Worm (Caenorhabditis elegans) whole organism, early embryonic: ENCODE data around the gene R05F9.9.
A peak's percentile ranks its signal among the peaks of the same experiment; 100 is the strongest.
"Not testable (repeated sequence)": the region's sequence is repeated elsewhere in the genome, so short reads cannot be mapped to it uniquely, and the experiment has no call there.

Source experiments
- B0310.2 ChIP-seq: sonication (generic microtip); optimal IDR thresholded peaks from 2 replicates; lab custom pipeline; 2016; ENCODE audit warnings: mild to moderate bottlenecking, missing genetic modification characterization, missing compliant biosample characterization
- F13C5.2 ChIP-seq: sonication (generic microtip); optimal IDR thresholded peaks from 2 replicates; lab custom pipeline; 2017; ENCODE audit warnings: mild to moderate bottlenecking, missing genetic modification characterization, inconsistent platforms, missing compliant biosample characterization
- aly-1 ChIP-seq: sonication (generic microtip); optimal IDR thresholded peaks from 2 replicates; lab custom pipeline; 2016; ENCODE audit warnings: missing genetic modification characterization, missing compliant biosample characterization
- ama-1 ChIP-seq: fragments of 150-350 bp; optimal IDR thresholded peaks from 2 replicates; lab custom pipeline; 2014
- ceh-13 ChIP-seq: fragments of 200-800 bp; sonication (Bioruptor generic); optimal IDR thresholded peaks from 2 replicates; lab custom pipeline; 2018; ENCODE audit warnings: mild to moderate bottlenecking, missing genetic modification characterization, missing compliant biosample characterization
- ceh-36 ChIP-seq: sonication (generic microtip); optimal IDR thresholded peaks from 2 replicates; lab custom pipeline; 2016; ENCODE audit warnings: missing genetic modification characterization, inconsistent platforms, missing compliant biosample characterization
- ets-7 ChIP-seq: sonication (generic microtip); optimal IDR thresholded peaks from 2 replicates; lab custom pipeline; 2016; ENCODE audit warnings: missing genotype, missing genetic modification characterization, missing compliant biosample characterization
- flt-1 ChIP-seq: fragments of 200-800 bp; sonication (Bioruptor generic); IDR thresholded peaks from 2 replicates; pipeline ENCODE4 v1.3.6; 2022; ENCODE audit warnings: missing genetic modification characterization, missing compliant biosample characterization
- hmbx-1 ChIP-seq: sonication (generic microtip); optimal IDR thresholded peaks from 2 replicates; lab custom pipeline; 2016; ENCODE audit warnings: mild to moderate bottlenecking, missing genetic modification characterization, missing compliant biosample characterization
- hmg-4 ChIP-seq: fragments of 200-800 bp; sonication (Bioruptor generic); optimal IDR thresholded peaks from 2 replicates; lab custom pipeline; 2018; ENCODE audit warnings: mild to moderate bottlenecking, missing genetic modification characterization, missing compliant biosample characterization
- hnd-1 ChIP-seq: sonication (generic microtip); optimal IDR thresholded peaks from 2 replicates; lab custom pipeline; 2016; ENCODE audit warnings: missing genetic modification characterization, missing compliant biosample characterization
- pes-1 ChIP-seq: fragments of 200-800 bp; sonication (Bioruptor generic); IDR thresholded peaks from 2 replicates; pipeline ENCODE4 v1.3.6; 2022; ENCODE audit warnings: missing genetic modification reagents, missing genetic modification characterization, missing compliant biosample characterization
- scrt-1 ChIP-seq: fragments of 200-800 bp; sonication (Bioruptor generic); IDR thresholded peaks from 2 replicates; pipeline ENCODE4 v1.3.6; 2022; ENCODE audit warnings: missing genetic modification characterization, missing compliant biosample characterization
- sea-1 ChIP-seq: fragments of 200-800 bp; sonication (Bioruptor generic); conservative IDR thresholded peaks from 2 replicates; pipeline ENCODE4 v1.3.6; 2022; ENCODE audit warnings: missing genetic modification characterization, missing compliant biosample characterization
- tbx-11 ChIP-seq: fragments of 200-800 bp; sonication (Bioruptor generic); IDR thresholded peaks from 2 replicates; pipeline ENCODE4 v1.3.6; 2022; ENCODE audit warnings: missing genetic modification characterization, missing compliant biosample characterization
- tbx-37 ChIP-seq: fragments of 200-800 bp; sonication (Bioruptor generic); conservative IDR thresholded peaks from 2 replicates; pipeline ENCODE4 v1.3.6; 2022; ENCODE audit warnings: missing genetic modification reagents, missing genetic modification characterization, missing compliant biosample characterization
- tra-4 ChIP-seq: sonication (generic microtip); optimal IDR thresholded peaks from 2 replicates; lab custom pipeline; 2017; ENCODE audit warnings: missing genetic modification characterization, missing compliant biosample characterization

Gene R05F9.9

ce11 chrII:4915572-4915971 is 13.7 kb upstream of the R05F9.9 start:
- TF ChIP-seq ama-1 (lab: Kevin White, UChicago) (no peak), tbx-11 (GFP tag; lab: Robert Waterston, UW) (no peak), flt-1 (GFP tag; lab: Robert Waterston, UW) (no peak)

ce11 chrII:4914214-4914613 is 12.3 kb upstream of the R05F9.9 start, which contains the start of gene R05F9.11:
TSS of gene R05F9.11 (minus strand) at chrII:4914218.
- TF ChIP-seq tra-4 (no peak), F13C5.2 (tag; lab: Kevin White, UChicago) (no peak), ama-1 (lab: Kevin White, UChicago) (no peak), scrt-1 (GFP tag; lab: Robert Waterston, UW) (no peak), tbx-11 (GFP tag; lab: Robert Waterston, UW) (no peak), pes-1 (GFP tag; lab: Robert Waterston, UW) (no peak), hmg-4 (GFP tag; lab: Kevin White, UChicago) (no peak), tbx-37 (GFP tag; lab: Robert Waterston, UW) (no peak), hmbx-1 (tag; lab: Kevin White, UChicago) (no peak), aly-1 (tag; lab: Kevin White, UChicago) (no peak), ets-7 (no peak), sea-1 (GFP tag; lab: Robert Waterston, UW) (no peak), flt-1 (GFP tag; lab: Robert Waterston, UW) (no peak), ceh-36 (no peak), B0310.2 (tag; lab: Kevin White, UChicago) (no peak), hnd-1 (tag; lab: Kevin White, UChicago) (no peak), ceh-13 (GFP tag; lab: Kevin White, UChicago) (no peak)

ce11 chrII:4908160-4908559 is 6.3 kb upstream of the R05F9.9 start:
- TF ChIP-seq hmbx-1 (tag; lab: Kevin White, UChicago) (no peak), F13C5.2 (tag; lab: Kevin White, UChicago) (no peak), ama-1 (lab: Kevin White, UChicago) (no peak), tbx-37 (GFP tag; lab: Robert Waterston, UW) (no peak), ceh-13 (GFP tag; lab: Kevin White, UChicago) (no peak), flt-1 (GFP tag; lab: Robert Waterston, UW) (no peak)

ce11 chrII:4905883-4906282 is 4.0 kb upstream of the R05F9.9 start:
- TF ChIP-seq tra-4 (no peak), ets-7 (no peak), ceh-13 (GFP tag; lab: Kevin White, UChicago) (no peak), pes-1 (GFP tag; lab: Robert Waterston, UW) (no peak), hnd-1 (tag; lab: Kevin White, UChicago) (no peak), B0310.2 (tag; lab: Kevin White, UChicago) (no peak), tbx-11 (GFP tag; lab: Robert Waterston, UW) (no peak), hmbx-1 (tag; lab: Kevin White, UChicago) (no peak)

- TF ChIP-seq tra-4 = no peak
- TF ChIP-seq scrt-1 (GFP tag; lab: Robert Waterston, UW) = no peak
- TF ChIP-seq ceh-13 (GFP tag; lab: Kevin White, UChicago) = no peak
- no peak for TF ChIP-seq hmg-4 (GFP tag; lab: Kevin White, UChicago)
- no peak for TF ChIP-seq pes-1 (GFP tag; lab: Robert Waterston, UW)
- TF ChIP-seq tbx-11 (GFP tag; lab: Robert Waterston, UW) = no peak
- no peak for TF ChIP-seq hnd-1 (tag; lab: Kevin White, UChicago)
- no peak for TF ChIP-seq ceh-36
- TF ChIP-seq sea-1 (GFP tag; lab: Robert Waterston, UW) = no peak
- TF ChIP-seq ets-7 = no peak
- TF ChIP-seq hmbx-1 (tag; lab: Kevin White, UChicago) = no peak
Measured at ce11 chrII:4905331-4905730, 3.4 kb upstream of the R05F9.9 start.

ce11 chrII:4904778-4905177 is 2.9 kb upstream of the R05F9.9 start, which contains the start of gene btbd-10:
TSS of gene btbd-10 (plus strand) at chrII:4905008.
- TF ChIP-seq B0310.2 (tag; lab: Kevin White, UChicago) (no peak), ceh-13 (GFP tag; lab: Kevin White, UChicago) (no peak), ceh-36 (no peak), pes-1 (GFP tag; lab: Robert Waterston, UW) (no peak), scrt-1 (GFP tag; lab: Robert Waterston, UW) (no peak), hmg-4 (GFP tag; lab: Kevin White, UChicago) (no peak), F13C5.2 (tag; lab: Kevin White, UChicago) (no peak), ama-1 (lab: Kevin White, UChicago) (no peak), flt-1 (GFP tag; lab: Robert Waterston, UW) (no peak), tbx-11 (GFP tag; lab: Robert Waterston, UW) (no peak), sea-1 (GFP tag; lab: Robert Waterston, UW) (no peak), tra-4 (no peak), ets-7 (no peak), aly-1 (tag; lab: Kevin White, UChicago) (no peak), hnd-1 (tag; lab: Kevin White, UChicago) (no peak), hmbx-1 (tag; lab: Kevin White, UChicago) (no peak), tbx-37 (GFP tag; lab: Robert Waterston, UW) (no peak)

- no peak for TF ChIP-seq flt-1 (GFP tag; lab: Robert Waterston, UW)
- peak; percentile 3 for TF ChIP-seq F13C5.2 (tag; lab: Kevin White, UChicago)
- no peak for TF ChIP-seq hmbx-1 (tag; lab: Kevin White, UChicago)
- no peak for TF ChIP-seq tbx-37 (GFP tag; lab: Robert Waterston, UW)
Measured at ce11 chrII:4904277-4904676, 2.4 kb upstream of the R05F9.9 start.

- not testable (repeated sequence) for TF ChIP-seq hmg-4 (GFP tag; lab: Kevin White, UChicago); scrt-1 (GFP tag; lab: Robert Waterston, UW); hnd-1 (tag; lab: Kevin White, UChicago)
Measured at ce11 chrII:4903696-4904095, 1.8 kb upstream of the R05F9.9 start, which contains the start of gene sgt-1. TSS of gene sgt-1 (minus strand) at chrII:4903796.
